Fruit fly (Drosophila melanogaster): ENCODE measurements around the gene Dim1.
A peak's percentile ranks its signal among the peaks of the same experiment; 100 is the strongest.

Dim1 gene

dm6 chr2L:4410855-4411254, 7.8 kb downstream of the Dim1 start, which contains the start of gene CG43055:
Gene CG43055, plus strand, starts transcription at chr2L:4411155.
- TF ChIP-seq D1 (tag; optimal IDR thresholded peaks at IDR 0.05), result no peak
- no peak for TF ChIP-seq rn (GFP tag; IDR thresholded peaks at IDR 0.05)
- no peak for TF ChIP-seq CG34367 (tag; optimal IDR thresholded peaks at IDR 0.05)
- TF ChIP-seq CG32121 (GFP tag; IDR thresholded peaks at IDR 0.05), result no peak
- TF ChIP-seq Ets98B (GFP tag; IDR thresholded peaks at IDR 0.05), result no peak
- no peak for TF ChIP-seq CG8159 (tag; optimal IDR thresholded peaks at IDR 0.05)
- TF ChIP-seq CG13204 (GFP tag; optimal IDR thresholded peaks at IDR 0.05), result no peak
- no peak for TF ChIP-seq CG14655 (GFP tag; optimal IDR thresholded peaks at IDR 0.05)
- no peak for TF ChIP-seq CG9948 (tag; optimal IDR thresholded peaks at IDR 0.05)
- no peak for TF ChIP-seq CG8301 (tag; optimal IDR thresholded peaks at IDR 0.05)
- TF ChIP-seq Pif1A (GFP tag; optimal IDR thresholded peaks at IDR 0.05), result no peak
- no peak for TF ChIP-seq CG15710 (tag; optimal IDR thresholded peaks at IDR 0.05)
- TF ChIP-seq gl (tag; optimal IDR thresholded peaks at IDR 0.05), result no peak
- TF ChIP-seq CG12605 (GFP tag; IDR thresholded peaks at IDR 0.05), result no peak
- TF ChIP-seq EcR (GFP tag; optimal IDR thresholded peaks at IDR 0.05), result no peak

DNA sequence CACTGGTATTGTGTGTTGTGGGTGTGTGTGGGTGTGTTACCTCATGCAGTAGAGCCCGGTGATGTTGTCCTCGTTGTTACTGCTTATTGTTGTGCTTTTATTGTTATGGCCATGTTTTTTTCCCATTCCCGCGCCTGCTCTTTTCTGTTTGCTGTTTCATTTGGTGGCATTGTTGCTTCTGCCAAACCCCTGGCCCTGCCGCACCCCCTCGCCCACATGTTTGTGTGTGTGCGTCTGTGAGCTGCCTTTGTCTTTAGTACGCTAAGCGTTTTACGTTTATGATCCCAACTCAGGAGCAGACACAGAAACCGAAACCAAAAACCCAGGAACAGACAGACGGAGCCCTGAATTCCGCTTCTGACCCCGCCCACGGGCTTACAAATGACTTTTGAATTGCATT, 11.0 kb downstream of the Dim1 start:
- TF ChIP-seq CG13204 (GFP tag; optimal IDR thresholded peaks at IDR 0.05) (no peak), CG32121 (GFP tag; IDR thresholded peaks at IDR 0.05) (no peak), CG12605 (GFP tag; IDR thresholded peaks at IDR 0.05) (no peak), fd96Ca (GFP tag; IDR thresholded peaks at IDR 0.05) (no peak), rn (GFP tag; IDR thresholded peaks at IDR 0.05) (no peak), CG17806 (tag; optimal IDR thresholded peaks at IDR 0.05) (no peak), CG8159 (tag; optimal IDR thresholded peaks at IDR 0.05) (no peak), CG10348 (GFP tag; IDR thresholded peaks at IDR 0.05) (no peak), CG8301 (tag; optimal IDR thresholded peaks at IDR 0.05) (no peak), CG34367 (tag; optimal IDR thresholded peaks at IDR 0.05) (no peak)

dm6 chr2L:4416089-4416488, 13.0 kb downstream of the Dim1 start:
- 0 out of 3 replicates have a peak, but pooled peaks have one; percentile 35 for TF ChIP-seq fd96Ca (GFP tag; IDR thresholded peaks at IDR 0.05)
- peak; percentile 43; the same call in 1 of the 3 replicates for TF ChIP-seq CG4496 (GFP tag; IDR thresholded peaks at IDR 0.05)
- TF ChIP-seq CG17806 (tag; optimal IDR thresholded peaks at IDR 0.05), result no peak
- peak; percentile 65 for TF ChIP-seq CG8159 (tag; optimal IDR thresholded peaks at IDR 0.05)
- no peak for TF ChIP-seq Snoo (tag; optimal IDR thresholded peaks at IDR 0.05)
- TF ChIP-seq Pif1A (GFP tag; optimal IDR thresholded peaks at IDR 0.05), result peak; percentile 50
- no peak for TF ChIP-seq CG12605 (GFP tag; IDR thresholded peaks at IDR 0.05)
- peak; percentile 58 for TF ChIP-seq CG15710 (tag; optimal IDR thresholded peaks at IDR 0.05)
- peak; percentile 35 for TF ChIP-seq CG32121 (GFP tag; IDR thresholded peaks at IDR 0.05)
- peak; percentile 23 for TF ChIP-seq CG34367 (tag; optimal IDR thresholded peaks at IDR 0.05)
- TF ChIP-seq CG14655 (GFP tag; optimal IDR thresholded peaks at IDR 0.05), result peak; percentile 54

DNA sequence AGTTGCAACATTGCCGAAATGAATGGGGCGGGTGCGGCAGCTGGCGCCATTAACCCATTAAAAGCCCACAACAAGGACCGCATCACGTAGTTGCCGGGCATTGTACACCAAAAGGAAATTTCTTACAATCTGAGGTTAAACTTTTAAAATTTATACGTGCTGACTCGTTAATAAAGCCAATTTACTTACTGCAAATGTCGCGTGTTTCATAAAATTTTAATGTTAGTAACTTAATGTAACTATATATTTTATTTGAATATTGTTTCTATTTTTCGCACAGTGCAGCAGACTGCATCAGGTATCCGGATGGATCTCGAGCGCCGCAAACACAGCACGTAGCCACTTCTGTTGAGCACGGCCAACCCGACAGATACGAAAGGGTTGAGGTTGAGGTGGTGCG, 13.9 kb downstream of the Dim1 start:
- TF ChIP-seq Pif1A (GFP tag; optimal IDR thresholded peaks at IDR 0.05) (peak; percentile 0), gl (tag; optimal IDR thresholded peaks at IDR 0.05) (no peak), CG8301 (tag; optimal IDR thresholded peaks at IDR 0.05) (peak; percentile 35), Ets98B (GFP tag; IDR thresholded peaks at IDR 0.05) (peak; percentile 27; the same call in 1 of the 2 replicates), CG4496 (GFP tag; IDR thresholded peaks at IDR 0.05) (peak; percentile 64; the same call in 1 of the 3 replicates), CG17806 (tag; optimal IDR thresholded peaks at IDR 0.05) (peak; percentile 59), CG12605 (GFP tag; IDR thresholded peaks at IDR 0.05) (no peak), CG32121 (GFP tag; IDR thresholded peaks at IDR 0.05) (peak; percentile 56; the same call in 1 of the 2 replicates), Snoo (tag; optimal IDR thresholded peaks at IDR 0.05) (no peak), EcR (GFP tag; optimal IDR thresholded peaks at IDR 0.05) (no peak), rn (GFP tag; IDR thresholded peaks at IDR 0.05) (no peak), CG13204 (GFP tag; optimal IDR thresholded peaks at IDR 0.05) (no peak), D1 (tag; optimal IDR thresholded peaks at IDR 0.05) (no peak), CG10348 (GFP tag; IDR thresholded peaks at IDR 0.05) (no peak), CG8159 (tag; optimal IDR thresholded peaks at IDR 0.05) (peak; percentile 74), CG14655 (GFP tag; optimal IDR thresholded peaks at IDR 0.05) (peak; percentile 48), CG15710 (tag; optimal IDR thresholded peaks at IDR 0.05) (peak; percentile 58), Pif1B (GFP tag; optimal IDR thresholded peaks at IDR 0.05) (peak; percentile 5), CG34367 (tag; optimal IDR thresholded peaks at IDR 0.05) (peak; percentile 51), fd96Ca (GFP tag; IDR thresholded peaks at IDR 0.05) (0 out of 3 replicates have a peak, but pooled peaks have one; percentile 32), CG9948 (tag; optimal IDR thresholded peaks at IDR 0.05) (peak; percentile 52)

DNA sequence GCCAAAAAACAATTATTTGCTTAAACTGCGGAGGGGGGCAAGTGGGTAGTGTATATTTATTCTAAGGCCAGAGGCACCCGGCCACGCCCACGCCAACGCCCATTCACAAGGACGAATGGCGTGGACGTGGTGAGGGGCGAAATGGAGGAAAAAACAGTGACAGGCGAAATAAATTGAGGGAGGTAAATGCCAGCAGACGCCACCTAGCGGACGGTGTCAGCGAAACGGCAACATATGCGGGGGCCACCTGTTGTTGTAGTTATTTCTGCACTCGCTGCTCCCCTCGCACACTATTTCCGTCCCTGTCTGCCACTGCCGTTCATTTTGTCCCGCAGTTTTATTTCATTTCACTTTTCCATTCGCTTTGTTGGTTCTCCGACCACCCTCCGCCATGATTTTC, 14.9 kb downstream of the Dim1 start:
- TF ChIP-seq rn (GFP tag; IDR thresholded peaks at IDR 0.05), result no peak
- TF ChIP-seq Ets98B (GFP tag; IDR thresholded peaks at IDR 0.05), result no peak
- TF ChIP-seq CG8301 (tag; optimal IDR thresholded peaks at IDR 0.05), result no peak
- TF ChIP-seq CG4496 (GFP tag; IDR thresholded peaks at IDR 0.05), result peak; percentile 39; the same call in 1 of the 3 replicates
- no peak for TF ChIP-seq CG32121 (GFP tag; IDR thresholded peaks at IDR 0.05)
- TF ChIP-seq gl (tag; optimal IDR thresholded peaks at IDR 0.05), result no peak
- no peak for TF ChIP-seq CG17806 (tag; optimal IDR thresholded peaks at IDR 0.05)
- TF ChIP-seq EcR (GFP tag; optimal IDR thresholded peaks at IDR 0.05), result no peak
- TF ChIP-seq CG34367 (tag; optimal IDR thresholded peaks at IDR 0.05), result no peak
- peak; percentile 25; the same call in 1 of the 3 replicates for TF ChIP-seq fd96Ca (GFP tag; IDR thresholded peaks at IDR 0.05)
- TF ChIP-seq CG12605 (GFP tag; IDR thresholded peaks at IDR 0.05), result peak; percentile 49
- no peak for TF ChIP-seq Snoo (tag; optimal IDR thresholded peaks at IDR 0.05)

DNA sequence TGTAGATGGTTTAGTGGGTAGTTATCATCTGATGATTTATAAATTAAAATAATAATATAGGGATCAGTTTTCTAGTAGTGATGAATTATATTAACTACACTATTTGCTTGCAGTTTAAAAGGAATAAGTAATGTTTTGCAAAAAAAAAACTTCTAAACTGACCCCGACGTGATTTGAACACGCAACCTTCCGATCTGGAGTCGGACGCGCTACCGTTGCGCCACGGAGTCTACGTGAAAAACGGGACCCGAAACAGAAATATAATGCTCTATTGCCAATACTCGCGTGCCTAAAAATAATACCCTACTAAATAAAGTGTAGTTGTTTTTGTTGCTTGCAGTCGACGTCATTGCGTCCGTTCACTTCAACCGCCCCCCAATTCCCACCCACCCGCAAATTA, 15.8 kb downstream of the Dim1 start:
- TF ChIP-seq CG4496 (GFP tag; IDR thresholded peaks at IDR 0.05) (0 out of 3 replicates have a peak, but pooled peaks have one; percentile 9), CG32121 (GFP tag; IDR thresholded peaks at IDR 0.05) (no peak)
